Worm (Caenorhabditis elegans) whole organism, young adult: ENCODE results near the gene dhs-19.

ENCODE experiments used
- B0019.2 ChIP-seq: fragments of 200-800 bp; sonication (Bioruptor generic); conservative IDR thresholded peaks from 2 replicates; pipeline ENCODE4 v1.3.6; 2022; ENCODE audit warnings: missing genetic modification reagents, missing genetic modification characterization, missing compliant biosample characterization
- B0336.3 ChIP-seq: fragments of 200-800 bp; sonication (Bioruptor generic); IDR thresholded peaks from 2 replicates; pipeline ENCODE4 v1.3.6; 2022; ENCODE audit warnings: missing genetic modification characterization, missing compliant biosample characterization
- C17E4.6 ChIP-seq: fragments of 200-800 bp; sonication (Bioruptor generic); IDR thresholded peaks from 2 replicates; pipeline ENCODE4 v1.3.6; 2022; ENCODE audit warnings: missing genetic modification reagents, missing genetic modification characterization, missing compliant biosample characterization
- F10E7.11 ChIP-seq: sonication (generic microtip); optimal IDR thresholded peaks from 2 replicates; lab custom pipeline; 2017; ENCODE audit warnings: mild to moderate bottlenecking, missing genetic modification characterization, moderate library complexity, missing compliant biosample characterization
- T07F8.4 ChIP-seq: sonication (generic microtip); optimal IDR thresholded peaks from 2 replicates; lab custom pipeline; 2016; ENCODE audit warnings: mild to moderate bottlenecking, missing genetic modification characterization, moderate library complexity, missing compliant biosample characterization
- Y53G8AR.9 ChIP-seq: fragments of 200-800 bp; sonication (Bioruptor generic); conservative IDR thresholded peaks from 2 replicates; pipeline ENCODE4 v1.3.6; 2022; ENCODE audit warnings: missing genetic modification reagents, missing genetic modification characterization, missing compliant biosample characterization
- Y67H2A.10 ChIP-seq: fragments of 200-800 bp; sonication (Bioruptor generic); conservative IDR thresholded peaks from 2 replicates; pipeline ENCODE4 v1.3.6; 2022; ENCODE audit warnings: missing genetic modification reagents, missing genetic modification characterization, missing compliant biosample characterization
- Y95B8A.8 ChIP-seq: fragments of 200-800 bp; sonication (Bioruptor generic); IDR thresholded peaks from 2 replicates; pipeline ENCODE4 v1.3.6; 2022; ENCODE audit warnings: missing genetic modification reagents, missing genetic modification characterization, missing compliant biosample characterization
- akir-1 ChIP-seq: fragments of 200-800 bp; sonication (Bioruptor generic); optimal IDR thresholded peaks from 2 replicates; lab custom pipeline; 2018; ENCODE audit warnings: mild to moderate bottlenecking, missing genetic modification characterization, moderate library complexity, missing compliant biosample characterization
- aptf-3 ChIP-seq: fragments of 200-800 bp; sonication (Bioruptor generic); IDR thresholded peaks from 2 replicates; pipeline ENCODE4 v1.3.6; 2022; ENCODE audit warnings: missing genetic modification characterization, missing compliant biosample characterization
- atf-7 ChIP-seq: sonication (generic microtip); optimal IDR thresholded peaks from 2 replicates; lab custom pipeline; 2017; ENCODE audit warnings: mild to moderate bottlenecking, missing genetic modification characterization, missing compliant biosample characterization
- athp-1 ChIP-seq: sonication (generic microtip); optimal IDR thresholded peaks from 2 replicates; lab custom pipeline; 2017; ENCODE audit warnings: mild to moderate bottlenecking, missing genetic modification characterization, missing compliant biosample characterization
- attf-5 ChIP-seq: fragments of 200-800 bp; sonication (Bioruptor generic); optimal IDR thresholded peaks from 2 replicates; lab custom pipeline; 2018; ENCODE audit warnings: mild to moderate bottlenecking, missing genetic modification characterization, missing compliant biosample characterization
- bed-2 ChIP-seq: fragments of 200-800 bp; sonication (Bioruptor generic); IDR thresholded peaks from 2 replicates; pipeline ENCODE4 v1.3.6; 2022; ENCODE audit warnings: missing genetic modification reagents, missing genetic modification characterization, missing compliant biosample characterization
- ccch-3 ChIP-seq: fragments of 200-800 bp; sonication (Bioruptor generic); optimal IDR thresholded peaks from 2 replicates; lab custom pipeline; 2018; ENCODE audit warnings: mild to moderate bottlenecking, missing genetic modification characterization, missing compliant biosample characterization
- cebp-2 ChIP-seq: fragments of 200-800 bp; sonication (Bioruptor generic); IDR thresholded peaks from 2 replicates; pipeline ENCODE4 v1.3.6; 2022; ENCODE audit warnings: missing genetic modification characterization, missing compliant biosample characterization
- ceh-100 ChIP-seq: fragments of 200-800 bp; sonication (Bioruptor generic); IDR thresholded peaks from 2 replicates; pipeline ENCODE4 v1.3.6; 2022; ENCODE audit warnings: missing genetic modification reagents, missing genetic modification characterization, missing compliant biosample characterization
- ceh-58 ChIP-seq: fragments of 200-800 bp; sonication (Bioruptor generic); IDR thresholded peaks from 2 replicates; pipeline ENCODE4 v1.3.6; 2022; ENCODE audit warnings: missing genetic modification characterization, missing compliant biosample characterization
- ceh-79 ChIP-seq: sonication (generic microtip); optimal IDR thresholded peaks from 2 replicates; lab custom pipeline; 2017; ENCODE audit warnings: mild to moderate bottlenecking, missing genetic modification characterization, missing compliant biosample characterization
- dox-1 ChIP-seq: fragments of 200-800 bp; sonication (Bioruptor generic); IDR thresholded peaks from 2 replicates; pipeline ENCODE4 v1.3.6; 2022; ENCODE audit warnings: missing genetic modification reagents, missing genetic modification characterization, missing compliant biosample characterization
- dpff-1 ChIP-seq: sonication (generic microtip); optimal IDR thresholded peaks from 2 replicates; lab custom pipeline; 2017; ENCODE audit warnings: mild to moderate bottlenecking, missing genetic modification characterization, missing compliant biosample characterization
- dpl-1 ChIP-seq: fragments of 150-350 bp; optimal IDR thresholded peaks from 2 replicates; lab custom pipeline; 2014; ENCODE audit warnings: missing biosample characterization, missing genetic modification reagents, missing genetic modification characterization
- egrh-3 ChIP-seq: fragments of 200-800 bp; sonication (Bioruptor generic); IDR thresholded peaks from 2 replicates; pipeline ENCODE4 v1.3.6; 2022; ENCODE audit warnings: missing genetic modification reagents, missing genetic modification characterization, missing compliant biosample characterization
- fkh-3 ChIP-seq: sonication (generic microtip); optimal IDR thresholded peaks from 2 replicates; lab custom pipeline; 2016; ENCODE audit warnings: mild to moderate bottlenecking, missing genetic modification characterization, missing compliant biosample characterization
- gei-17 ChIP-seq: fragments of 200-800 bp; sonication (Bioruptor generic); optimal IDR thresholded peaks from 2 replicates; lab custom pipeline; 2018; ENCODE audit warnings: mild to moderate bottlenecking, missing genetic modification characterization, missing compliant biosample characterization
- hrde-1 ChIP-seq: sonication (generic microtip); optimal IDR thresholded peaks from 2 replicates; lab custom pipeline; 2016; ENCODE audit warnings: missing genetic modification characterization, mild to moderate bottlenecking, missing compliant biosample characterization, moderate library complexity, missing genotype, missing genetic modification reagents, borderline replicate concordance
- hsf-1 ChIP-seq: fragments of 200-800 bp; sonication (Bioruptor generic); IDR thresholded peaks from 2 replicates; pipeline ENCODE4 v1.3.6; 2022; ENCODE audit warnings: missing genetic modification reagents, missing genetic modification characterization, missing compliant biosample characterization
- lag-1 ChIP-seq: fragments of 200-800 bp; sonication (Bioruptor generic); IDR thresholded peaks from 2 replicates; pipeline ENCODE4 v1.3.6; 2022; ENCODE audit warnings: missing genetic modification reagents, missing genetic modification characterization, missing compliant biosample characterization
- lin-40 ChIP-seq: sonication (generic microtip); optimal IDR thresholded peaks from 2 replicates; lab custom pipeline; 2016; ENCODE audit warnings: missing genetic modification characterization, mild to moderate bottlenecking, missing compliant biosample characterization, missing genotype, missing genetic modification reagents
- lir-1 ChIP-seq: fragments of 200-800 bp; sonication (Bioruptor generic); conservative IDR thresholded peaks from 2 replicates; pipeline ENCODE4 v1.3.6; 2022; ENCODE audit warnings: missing genetic modification reagents, missing genetic modification characterization, missing compliant biosample characterization
- madf-10 ChIP-seq: sonication (generic microtip); optimal IDR thresholded peaks from 2 replicates; lab custom pipeline; 2016; ENCODE audit warnings: mild to moderate bottlenecking, missing genetic modification characterization, missing compliant biosample characterization
- mel-28 ChIP-seq: sonication (generic microtip); optimal IDR thresholded peaks from 2 replicates; lab custom pipeline; 2016; ENCODE audit warnings: borderline replicate concordance, mild to moderate bottlenecking, missing genetic modification characterization, missing compliant biosample characterization
- nhr-120 ChIP-seq: fragments of 200-800 bp; sonication (Bioruptor generic); IDR thresholded peaks from 2 replicates; pipeline ENCODE4 v1.3.6; 2022; ENCODE audit warnings: missing genetic modification characterization, missing compliant biosample characterization
- repo-1 ChIP-seq: sonication (generic microtip); optimal IDR thresholded peaks from 2 replicates; lab custom pipeline; 2017; ENCODE audit warnings: mild to moderate bottlenecking, missing genetic modification characterization, missing compliant biosample characterization
- rpc-1 ChIP-seq, 2 experiments: fragments of 150-350 bp in 1 of 2; sonication (generic microtip) in 1 of 2; optimal IDR thresholded peaks; 2 replicates each; lab custom pipeline; 2014 to 2018; ENCODE audit warnings: missing biosample characterization in 1 of 2, missing genetic modification characterization in 1 of 2, missing genetic modification reagents in 1 of 2, missing genotype in 1 of 2
- sea-2 ChIP-seq: fragments of 200-800 bp; sonication (Bioruptor generic); IDR thresholded peaks from 2 replicates; pipeline ENCODE4 v1.3.6; 2022; ENCODE audit warnings: missing genetic modification characterization, missing compliant biosample characterization
- snpc-1.1 ChIP-seq: sonication (generic microtip); optimal IDR thresholded peaks from 2 replicates; lab custom pipeline; 2017; ENCODE audit warnings: missing genetic modification characterization, mild to moderate bottlenecking, missing compliant biosample characterization, antibody characterized with exemption, moderate library complexity, missing genotype, missing genetic modification reagents; ENCODE audit not compliant: insufficient read depth
- snpc-1.3 ChIP-seq: sonication (generic microtip); optimal IDR thresholded peaks from 2 replicates; lab custom pipeline; 2017; ENCODE audit warnings: missing genetic modification characterization, mild to moderate bottlenecking, missing compliant biosample characterization, antibody characterized with exemption, moderate library complexity, missing genotype, missing genetic modification reagents; ENCODE audit not compliant: insufficient read depth
- somi-1 ChIP-seq: fragments of 200-800 bp; sonication (Bioruptor generic); optimal IDR thresholded peaks from 2 replicates; lab custom pipeline; 2018; ENCODE audit warnings: mild to moderate bottlenecking, missing genetic modification characterization, missing compliant biosample characterization
- unc-130 ChIP-seq: sonication (generic microtip); optimal IDR thresholded peaks from 2 replicates; lab custom pipeline; 2016; ENCODE audit warnings: missing genetic modification reagents, missing genetic modification characterization, missing compliant biosample characterization
- ztf-18 ChIP-seq: sonication (generic microtip); optimal IDR thresholded peaks from 2 replicates; lab custom pipeline; 2016; ENCODE audit warnings: missing genotype, mild to moderate bottlenecking, missing genetic modification characterization, missing compliant biosample characterization
- ztf-22 ChIP-seq: fragments of 200-800 bp; sonication (Bioruptor generic); optimal IDR thresholded peaks from 2 replicates; lab custom pipeline; 2018; ENCODE audit warnings: mild to moderate bottlenecking, missing genetic modification characterization, moderate library complexity, missing compliant biosample characterization
- ztf-3 ChIP-seq: fragments of 200-800 bp; sonication (Bioruptor generic); optimal IDR thresholded peaks from 2 replicates; lab custom pipeline; 2018; ENCODE audit warnings: mild to moderate bottlenecking, missing genetic modification characterization, missing compliant biosample characterization
- ztf-6 ChIP-seq: fragments of 200-800 bp; sonication (Bioruptor generic); IDR thresholded peaks from 2 replicates; pipeline ENCODE4 v1.3.6; 2022; ENCODE audit warnings: missing genetic modification reagents, missing genetic modification characterization, missing compliant biosample characterization

Gene dhs-19

ce11 chrV:11490382-11490781, at the start of gene dhs-19:
Gene dhs-19, minus strand, starts transcription at chrV:11490482.
- TF ChIP-seq dpl-1 (no peak), lag-1 (GFP tag; lab: Robert Waterston, UW) (no peak), hsf-1 (GFP tag; lab: Robert Waterston, UW) (no peak), sea-2 (GFP tag; lab: Robert Waterston, UW) (no peak), lir-1 (GFP tag; lab: Robert Waterston, UW) (no peak), snpc-1.3 (tag; lab: Kevin White, UChicago) (no peak), ccch-3 (GFP tag; lab: Kevin White, UChicago) (no peak), hrde-1 (tag; lab: Kevin White, UChicago) (no peak), dox-1 (GFP tag; lab: Robert Waterston, UW) (no peak), cebp-2 (GFP tag; lab: Robert Waterston, UW) (no peak), ztf-18 (tag; lab: Kevin White, UChicago) (no peak), nhr-120 (GFP tag; lab: Robert Waterston, UW) (no peak), B0019.2 (no peak), Y95B8A.8 (no peak), mel-28 (tag; lab: Kevin White, UChicago) (no peak), ceh-79 (tag; lab: Kevin White, UChicago) (no peak), ztf-6 (no peak)

- TF ChIP-seq rpc-1 (optimal IDR thresholded peaks at IDR 0.05; lab: Kevin White, UChicago) (no peak), rpc-1 (tag; optimal IDR thresholded peaks at IDR 0.05; lab: Kevin White, UChicago) (no peak), lin-40 (tag; lab: Kevin White, UChicago) (no peak)
Measured at ce11 chrV:11539502-11539901, 49.2 kb upstream of the dhs-19 start.

- no peak for TF ChIP-seq atf-7 (tag; lab: Kevin White, UChicago)
- TF ChIP-seq bed-2 (GFP tag; lab: Robert Waterston, UW), result no peak
- no peak for TF ChIP-seq C17E4.6 (GFP tag; lab: Robert Waterston, UW)
- no peak for TF ChIP-seq somi-1 (GFP tag; lab: Kevin White, UChicago)
- no peak for TF ChIP-seq ztf-3 (GFP tag; lab: Kevin White, UChicago)
- no peak for TF ChIP-seq ceh-58 (GFP tag; lab: Robert Waterston, UW)
- TF ChIP-seq ceh-100 (GFP tag; lab: Robert Waterston, UW), result no peak
- no peak for TF ChIP-seq egrh-3 (GFP tag; lab: Robert Waterston, UW)
- no peak for TF ChIP-seq ztf-22 (GFP tag; lab: Kevin White, UChicago)
- no peak for TF ChIP-seq mel-28 (tag; lab: Kevin White, UChicago)
- no peak for TF ChIP-seq gei-17
- no peak for TF ChIP-seq repo-1
Measured at ce11 chrV:11536667-11537066, 46.4 kb upstream of the dhs-19 start.

ce11 chrV:11535504-11536062, 45.3 kb upstream of the dhs-19 start:
- TF ChIP-seq attf-5 (GFP tag; lab: Kevin White, UChicago) (no peak), Y67H2A.10 (no peak), T07F8.4 (no peak), B0336.3 (peak; percentile 9; the same call in 1 of the 2 replicates), aptf-3 (GFP tag; lab: Robert Waterston, UW) (no peak), atf-7 (tag; lab: Kevin White, UChicago) (no peak), athp-1 (tag; lab: Kevin White, UChicago) (no peak), snpc-1.1 (tag; lab: Kevin White, UChicago) (no peak), dpff-1 (tag; lab: Kevin White, UChicago) (no peak), dpl-1 (no peak), akir-1 (GFP tag; lab: Kevin White, UChicago) (no peak), F10E7.11 (tag; lab: Kevin White, UChicago) (no peak), Y53G8AR.9 (GFP tag; lab: Robert Waterston, UW) (peak; percentile 55), unc-130 (GFP tag; lab: Kevin White, UChicago) (no peak), fkh-3 (tag; lab: Kevin White, UChicago) (no peak), madf-10 (no peak), snpc-1.3 (tag; lab: Kevin White, UChicago) (no peak)
